Fruit fly (Drosophila melanogaster): ENCODE data around the gene CG7768.

CG7768 gene

dm6 chr3L:14172174-14172940 lies 45.6 kb upstream of the CG7768 start (continued):
- TF ChIP-seq CG6854 (GFP tag; optimal IDR thresholded peaks at IDR 0.05) (peak; percentile 11), tx (GFP tag; optimal IDR thresholded peaks at IDR 0.05) (no peak), Atf6 (GFP tag; IDR thresholded peaks at IDR 0.05) (no peak), CG16779 (GFP tag; IDR thresholded peaks at IDR 0.05) (no peak), Neu2 (GFP tag; optimal IDR thresholded peaks at IDR 0.05; ENCODE audit: borderline replicate concordance) (no peak), stwl (tag; optimal IDR thresholded peaks at IDR 0.05) (no peak), TFAM (GFP tag; optimal IDR thresholded peaks at IDR 0.05) (no peak), CG13424 (tag; optimal IDR thresholded peaks at IDR 0.05) (peak; percentile 83), CG30020 (tag; optimal IDR thresholded peaks at IDR 0.05) (no peak), ems (GFP tag; optimal IDR thresholded peaks at IDR 0.05) (no peak), inv (GFP tag; IDR thresholded peaks at IDR 0.05; ENCODE audit: partially characterized antibody) (no peak), Six4 (GFP tag; optimal IDR thresholded peaks at IDR 0.05) (peak; percentile 42), scrt (GFP tag; optimal IDR thresholded peaks at IDR 0.05) (no peak), E2f2 (GFP tag; IDR thresholded peaks at IDR 0.05) (no peak), CG14441 (GFP tag; IDR thresholded peaks at IDR 0.05) (no peak), sna (GFP tag; IDR thresholded peaks at IDR 0.05; ENCODE audit: partially characterized antibody) (no peak), Lim3 (GFP tag; IDR thresholded peaks at IDR 0.05) (no peak), CG12071 (GFP tag; optimal IDR thresholded peaks at IDR 0.05) (no peak), CG10366 (GFP tag; IDR thresholded peaks at IDR 0.05) (no peak), Pdp1 (GFP tag; optimal IDR thresholded peaks at IDR 0.05) (no peak), vfl (GFP tag; optimal IDR thresholded peaks at IDR 0.05) (no peak), CG12104 (GFP tag; optimal IDR thresholded peaks at IDR 0.05) (no peak), CG4282 (GFP tag; optimal IDR thresholded peaks at IDR 0.05) (no peak), Atf-2 (GFP tag; optimal IDR thresholded peaks at IDR 0.05) (no peak), chif (GFP tag; optimal IDR thresholded peaks at IDR 0.05) (peak in 1 of 2 experiments; percentile 62), HmgD (GFP tag; optimal IDR thresholded peaks at IDR 0.05) (no peak), CG8944 (GFP tag; optimal IDR thresholded peaks at IDR 0.05) (no peak), Ptx1 (GFP tag; IDR thresholded peaks at IDR 0.05) (no peak), pho (GFP tag; optimal IDR thresholded peaks at IDR 0.05) (no peak), CG12391 (tag; optimal IDR thresholded peaks at IDR 0.05) (peak; percentile 57), cad (GFP tag; optimal IDR thresholded peaks at IDR 0.05) (no peak), Usf (GFP tag; optimal IDR thresholded peaks at IDR 0.05) (no peak), CG3995 (GFP tag; optimal IDR thresholded peaks at IDR 0.05) (no peak), CG13296 (GFP tag; optimal IDR thresholded peaks at IDR 0.05) (no peak), PHDP (tag; optimal IDR thresholded peaks at IDR 0.05) (peak; percentile 27), Hsf (GFP tag; optimal IDR thresholded peaks at IDR 0.05) (peak; percentile 61), CG9932 (GFP tag; IDR thresholded peaks at IDR 0.05) (no peak), CG1603 (tag; optimal IDR thresholded peaks at IDR 0.05) (peak; percentile 8), Camta (GFP tag; optimal IDR thresholded peaks at IDR 0.05) (no peak), D (optimal IDR thresholded peaks at IDR 0.05) (no peak), D (GFP tag; optimal IDR thresholded peaks at IDR 0.05) (peak; percentile 88), HLH3B (GFP tag; IDR thresholded peaks at IDR 0.05) (no peak), CoRest (tag; optimal IDR thresholded peaks at IDR 0.05) (peak; percentile 69), CG9876 (GFP tag; optimal IDR thresholded peaks at IDR 0.05) (no peak), Fer3 (tag; optimal IDR thresholded peaks at IDR 0.05) (no peak), NK7.1 (GFP tag; optimal IDR thresholded peaks at IDR 0.05) (no peak), dm (GFP tag; optimal IDR thresholded peaks at IDR 0.05) (no peak), CG9817 (tag; optimal IDR thresholded peaks at IDR 0.05) (no peak), vnd (GFP tag; IDR thresholded peaks at IDR 0.05; ENCODE audit: partially characterized antibody) (no peak), pros (GFP tag; optimal IDR thresholded peaks at IDR 0.05) (peak; percentile 7), Dfd (GFP tag; optimal IDR thresholded peaks at IDR 0.05) (no peak)

Data from whole organism, embryonic.